Fruit fly (Drosophila melanogaster): ENCODE results near the gene gammaSnap2.

The gammaSnap2 gene

DNA sequence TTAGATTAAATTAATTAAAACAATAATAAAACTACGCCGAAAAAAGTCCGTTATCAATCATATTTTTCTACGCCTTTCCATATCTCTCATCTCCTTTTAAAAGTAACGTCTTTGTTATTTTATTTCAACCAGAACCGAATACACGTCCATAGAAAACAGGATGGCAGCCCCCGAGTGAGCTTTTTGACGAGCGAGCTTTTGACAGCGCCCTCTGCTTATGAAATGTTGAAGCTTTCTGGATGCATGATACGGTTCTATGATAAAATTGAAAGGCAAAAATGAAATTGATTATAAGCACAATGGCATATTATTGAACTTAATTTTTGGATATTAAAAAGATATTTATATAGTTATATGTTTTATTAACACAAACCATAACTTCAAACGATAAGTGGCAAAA, 44.5 kb downstream of the gammaSnap2 start (continued):
- no peak for TF ChIP-seq Gug (GFP tag; IDR thresholded peaks at IDR 0.05)
- no peak for TF ChIP-seq CG10631 (GFP tag; optimal IDR thresholded peaks at IDR 0.05)
- TF ChIP-seq CG6276 (GFP tag; optimal IDR thresholded peaks at IDR 0.05) = no peak
- no peak for TF ChIP-seq fkh (GFP tag; optimal IDR thresholded peaks at IDR 0.05)
- TF ChIP-seq Sox102F (GFP tag; optimal IDR thresholded peaks at IDR 0.05) = no peak
- TF ChIP-seq CG6854 (GFP tag; optimal IDR thresholded peaks at IDR 0.05) = no peak
- no peak for TF ChIP-seq Hr4 (GFP tag; optimal IDR thresholded peaks at IDR 0.05)
- TF ChIP-seq CG34406 (GFP tag; optimal IDR thresholded peaks at IDR 0.05) = no peak
- TF ChIP-seq Sox14 (GFP tag; optimal IDR thresholded peaks at IDR 0.05) = peak; percentile 22
- no peak for TF ChIP-seq CG8632 (GFP tag; optimal IDR thresholded peaks at IDR 0.05)
- TF ChIP-seq CG10669 (GFP tag; optimal IDR thresholded peaks at IDR 0.05) = no peak

DNA sequence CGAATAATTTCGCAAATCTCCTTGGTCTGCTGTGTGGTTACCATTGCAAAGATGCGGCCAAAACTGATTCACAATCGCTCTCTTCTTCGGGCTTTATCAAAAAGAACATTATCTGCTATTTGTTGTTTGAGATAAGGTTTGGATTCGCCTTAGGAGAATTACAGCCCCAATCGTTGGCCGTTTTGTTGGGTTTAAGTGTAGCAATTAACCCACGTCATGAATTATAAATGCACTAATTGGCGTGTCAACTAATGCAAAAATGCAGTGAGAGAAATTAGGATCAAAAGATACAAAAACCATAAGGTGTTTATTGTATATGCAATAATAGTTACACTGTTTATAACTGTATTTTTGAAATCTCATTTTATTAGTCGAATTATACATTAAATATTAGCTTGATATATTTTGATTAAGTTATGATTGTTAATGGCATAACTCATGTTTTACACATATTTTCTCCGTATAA, 45.8 kb downstream of the gammaSnap2 start, which contains the start of gene Alp13:
Alp13 (minus strand) TSS at position 51 of the 466 bp plus-strand sequence.
- TF ChIP-seq topi (GFP tag; optimal IDR thresholded peaks at IDR 0.05) = no peak
- TF ChIP-seq Hr38 (GFP tag; optimal IDR thresholded peaks at IDR 0.05) = no peak
- no peak for TF ChIP-seq svp (GFP tag)
- no peak for TF ChIP-seq cyc (GFP tag; optimal IDR thresholded peaks at IDR 0.05)

DNA sequence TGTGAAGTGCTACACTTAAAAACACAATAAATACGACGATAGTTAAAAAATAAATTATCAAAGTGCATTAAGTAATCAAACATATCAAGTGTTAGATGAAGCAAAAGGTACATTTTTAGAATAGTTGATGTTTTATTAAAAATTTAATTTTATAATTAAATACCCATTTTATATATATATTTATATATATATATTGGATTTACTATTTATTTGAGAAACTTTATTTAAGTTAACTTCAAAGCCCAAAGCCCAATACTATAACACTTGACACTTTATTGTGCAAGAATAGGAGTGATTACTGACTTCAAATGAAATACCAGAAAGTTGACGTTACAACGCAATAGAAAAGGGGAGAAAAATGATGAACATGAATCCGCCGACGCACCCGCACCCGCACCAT, 50.4 kb downstream of the gammaSnap2 start, which contains the start of gene nerfin-2:
nerfin-2 (plus strand) TSS at position 301 of the 400 bp plus-strand sequence.
- TF ChIP-seq vri (GFP tag; optimal IDR thresholded peaks at IDR 0.05) (no peak), CG11294 (GFP tag; IDR thresholded peaks at IDR 0.05) (no peak), Lpt (GFP tag; optimal IDR thresholded peaks at IDR 0.05) (no peak), fd85E (GFP tag; optimal IDR thresholded peaks at IDR 0.05) (no peak), CG6854 (GFP tag; optimal IDR thresholded peaks at IDR 0.05) (no peak), fkh (GFP tag; optimal IDR thresholded peaks at IDR 0.05) (no peak), CG7368 (GFP tag; optimal IDR thresholded peaks at IDR 0.05) (no peak)

Measured in whole organism, prepupa.